Worm (Caenorhabditis elegans): Measurements from ENCODE around the gene mab-10.
A peak's percentile ranks its signal among the peaks of the same experiment; 100 is the strongest.

The mab-10 gene

DNA sequence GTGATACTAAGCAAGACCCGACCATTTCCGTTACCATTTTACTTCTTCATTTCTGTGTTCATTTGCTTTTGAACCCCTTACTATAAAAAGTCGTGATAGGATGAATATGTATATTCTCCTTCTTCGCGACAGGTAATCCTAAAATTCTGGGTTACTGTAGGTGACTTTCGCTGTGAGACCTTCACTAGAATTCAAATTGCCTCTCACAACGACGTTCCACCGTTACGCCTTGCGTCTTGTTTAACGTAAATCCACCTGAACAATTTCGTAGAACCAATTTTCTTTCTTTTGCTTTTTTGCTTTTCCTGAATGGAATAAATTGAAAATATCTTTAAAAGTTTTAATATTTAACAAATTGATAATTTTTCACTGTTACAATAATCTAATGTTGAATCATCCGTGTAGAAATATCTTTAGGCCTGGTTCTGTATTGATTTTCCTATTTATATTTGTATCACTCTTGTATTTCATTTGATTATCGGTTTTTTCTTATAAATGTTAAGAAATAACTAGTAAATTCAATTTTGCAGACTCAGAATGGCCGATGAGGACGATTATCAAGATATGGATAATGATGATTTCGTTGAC, 51.1 kb downstream of the mab-10 start, which contains the start of gene rpb-6 (continued):
- TF ChIP-seq nhr-84 (tag; optimal IDR thresholded peaks at IDR 0.05) (no peak), sptf-1 (tag; optimal IDR thresholded peaks at IDR 0.05) (no peak), hpl-2 (GFP tag; optimal IDR thresholded peaks at IDR 0.05) (no peak), ceh-88 (GFP tag; IDR thresholded peaks at IDR 0.05) (no peak), nhr-76 (tag; optimal IDR thresholded peaks at IDR 0.05) (no peak), nhr-47 (tag; optimal IDR thresholded peaks at IDR 0.05) (peak; percentile 38), lin-15B (tag; optimal IDR thresholded peaks at IDR 0.05) (no peak), ztf-11 (tag; optimal IDR thresholded peaks at IDR 0.05) (no peak), rnt-1 (tag; optimal IDR thresholded peaks at IDR 0.05) (peak; percentile 41)

ce11 chrII:10579655-10580054, 51.8 kb downstream of the mab-10 start, which contains the start of gene dohh-1:
dohh-1 (plus strand) TSS chrII:10579955.
- TF ChIP-seq sup-37 (GFP tag; optimal IDR thresholded peaks at IDR 0.05) (no peak), efl-3 (GFP tag; optimal IDR thresholded peaks at IDR 0.05) (no peak), nhr-20 (tag; optimal IDR thresholded peaks at IDR 0.05) (no peak), xbp-1 (tag; optimal IDR thresholded peaks at IDR 0.05) (no peak), nhr-28 (tag; optimal IDR thresholded peaks at IDR 0.05) (no peak), efl-1 (optimal IDR thresholded peaks at IDR 0.05) (no peak), efl-1 (GFP tag; optimal IDR thresholded peaks at IDR 0.05 in 1 of 2) (peak in 1 of 2 experiments; percentile 14)

ce11 chrII:10580833-10581232, 52.9 kb downstream of the mab-10 start, which contains the start of gene dap-3:
dap-3 (plus strand) TSS chrII:10581133.
- TF ChIP-seq snu-23 (GFP tag; optimal IDR thresholded peaks at IDR 0.05) (no peak), nhr-90 (tag; optimal IDR thresholded peaks at IDR 0.05; ENCODE audit: poor library complexity) (no peak), lin-39 (tag; optimal IDR thresholded peaks at IDR 0.05) (no peak), grh-1 (GFP tag; IDR thresholded peaks at IDR 0.05) (no peak), ets-5 (GFP tag; IDR thresholded peaks at IDR 0.05) (no peak), nhr-84 (tag; optimal IDR thresholded peaks at IDR 0.05) (no peak), C04F5.9 (tag; optimal IDR thresholded peaks at IDR 0.05) (no peak), tbx-2 (tag; optimal IDR thresholded peaks at IDR 0.05) (no peak), unc-98 (GFP tag; IDR thresholded peaks at IDR 0.05) (no peak), F16B12.6 (tag; optimal IDR thresholded peaks at IDR 0.05) (no peak), lin-13 (GFP tag; optimal IDR thresholded peaks at IDR 0.05) (no peak), ces-1 (GFP tag; optimal IDR thresholded peaks at IDR 0.05) (no peak), alr-1 (tag; optimal IDR thresholded peaks at IDR 0.05; ENCODE audit: borderline replicate concordance) (no peak), fkh-4 (tag; optimal IDR thresholded peaks at IDR 0.05; ENCODE audit: borderline replicate concordance) (no peak), egl-13 (tag; optimal IDR thresholded peaks at IDR 0.05) (no peak), unc-30 (tag; optimal IDR thresholded peaks at IDR 0.05) (no peak), hlh-17 (GFP tag; optimal IDR thresholded peaks at IDR 0.05; ENCODE audit: borderline replicate concordance) (no peak)

DNA sequence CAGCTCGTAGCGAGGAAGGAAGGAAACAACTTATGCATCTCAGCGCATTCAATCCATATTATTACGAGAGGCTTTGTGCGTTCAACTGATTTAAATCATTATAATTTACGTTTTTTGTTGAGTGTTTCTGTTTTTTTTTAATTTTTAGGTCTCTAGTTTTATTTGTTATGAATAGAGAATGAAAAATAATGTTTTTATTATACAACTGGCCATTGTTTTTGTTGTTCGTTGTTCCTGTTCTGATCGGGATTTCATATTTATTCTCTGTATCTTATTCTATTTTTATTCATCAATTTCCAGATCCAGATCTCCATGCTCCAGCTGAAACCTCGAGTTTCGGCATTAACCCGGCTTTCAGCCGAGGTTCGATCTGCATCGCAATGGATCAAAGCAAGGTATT, 54.4 kb downstream of the mab-10 start, which contains the start of gene mrps-22:
Gene mrps-22, plus strand, starts transcription at position 301 of the 400 bp plus-strand sequence.
- TF ChIP-seq F16B12.6 (tag; optimal IDR thresholded peaks at IDR 0.05) (no peak), skn-1 (tag; optimal IDR thresholded peaks at IDR 0.05) (no peak)

All from whole organism, L1 larva.